Worm (Caenorhabditis elegans) whole organism, L1 larva: ENCODE measurements around the gene cyp-33A1.
"Not testable (repeated sequence)": the region's sequence is repeated elsewhere in the genome, so short reads cannot be mapped to it uniquely, and the experiment has no call there.

ENCODE experiments used
- C04F5.9 ChIP-seq: sonication (generic microtip); optimal IDR thresholded peaks from 2 replicates; lab custom pipeline; 2016; ENCODE audit warnings: missing genetic modification characterization, missing compliant biosample characterization
- C16A3.4 ChIP-seq: fragments of 150-350 bp; optimal IDR thresholded peaks from 2 replicates; lab custom pipeline; 2014; ENCODE audit warnings: missing biosample characterization, missing genetic modification characterization
- F16B12.6 ChIP-seq: fragments of 150-350 bp; optimal IDR thresholded peaks from 2 replicates; lab custom pipeline; 2014; ENCODE audit warnings: missing biosample characterization, missing genetic modification characterization
- aha-1 ChIP-seq: fragments of 150-350 bp; optimal IDR thresholded peaks from 2 replicates; lab custom pipeline; 2014; ENCODE audit warnings: missing biosample characterization, missing genetic modification characterization
- alr-1 ChIP-seq: fragments of 200-800 bp; sonication (Bioruptor generic); optimal IDR thresholded peaks from 2 replicates; lab custom pipeline; 2018; ENCODE audit warnings: borderline replicate concordance, mild to moderate bottlenecking, missing genetic modification characterization, missing compliant biosample characterization
- aly-2 ChIP-seq: fragments of 150-350 bp; optimal IDR thresholded peaks from 2 replicates; lab custom pipeline; 2014; ENCODE audit warnings: missing biosample characterization, missing genetic modification characterization
- ceh-8 ChIP-seq: fragments of 200-800 bp; sonication (Bioruptor generic); optimal IDR thresholded peaks from 2 replicates; lab custom pipeline; 2018; ENCODE audit warnings: mild to moderate bottlenecking, missing genetic modification characterization, moderate library complexity, missing compliant biosample characterization
- ceh-82 ChIP-seq, 3 experiments: fragments of 150-350 bp in 1 of 3; sonication (generic microtip) in 2 of 3; optimal IDR thresholded peaks; 2 replicates each; lab custom pipeline; 2014 to 2017; ENCODE audit warnings: missing biosample characterization in 3 of 3, missing genetic modification characterization in 3 of 3
- ceh-88 ChIP-seq: fragments of 200-800 bp; sonication (Bioruptor generic); IDR thresholded peaks from 2 replicates; pipeline ENCODE4 v1.3.6; 2022; ENCODE audit warnings: missing genetic modification characterization, missing compliant biosample characterization
- ceh-90 ChIP-seq: sonication (generic microtip); optimal IDR thresholded peaks from 2 replicates; lab custom pipeline; 2016; ENCODE audit warnings: missing genetic modification characterization, missing compliant biosample characterization
- egl-27 ChIP-seq, 2 experiments: fragments of 150-350 bp in 1 of 2; sonication (generic microtip); optimal IDR thresholded peaks; 3 replicates each; lab custom pipeline; 2017 to 2018; ENCODE audit warnings: missing biosample characterization in 2 of 2, missing genetic modification characterization in 2 of 2, missing genetic modification reagents in 2 of 2
- elt-2 ChIP-seq: sonication (generic microtip); optimal IDR thresholded peaks from 2 replicates; lab custom pipeline; 2016; ENCODE audit warnings: missing genetic modification characterization, mild to moderate bottlenecking, inconsistent platforms, missing compliant biosample characterization, missing genetic modification reagents
- ets-5 ChIP-seq: fragments of 200-800 bp; sonication (Bioruptor generic); IDR thresholded peaks from 2 replicates; pipeline ENCODE4 v1.3.6; 2022; ENCODE audit warnings: missing genetic modification characterization, missing compliant biosample characterization
- fkh-10 ChIP-seq: sonication (generic microtip); optimal IDR thresholded peaks from 2 replicates; lab custom pipeline; 2017; ENCODE audit warnings: missing biosample characterization, missing genetic modification reagents, missing genetic modification characterization
- grh-1 ChIP-seq: fragments of 200-800 bp; sonication (Bioruptor generic); IDR thresholded peaks from 2 replicates; pipeline ENCODE4 v1.3.6; 2022; ENCODE audit warnings: missing genetic modification reagents, missing genetic modification characterization, missing compliant biosample characterization
- isw-1 ChIP-seq: fragments of 200-800 bp; sonication (Bioruptor generic); IDR thresholded peaks from 2 replicates; pipeline ENCODE4 v1.3.6; 2022; ENCODE audit warnings: missing genetic modification characterization, missing compliant biosample characterization
- lin-13 ChIP-seq: fragments of 150-350 bp; optimal IDR thresholded peaks from 2 replicates; lab custom pipeline; 2014; ENCODE audit warnings: missing biosample characterization, missing genetic modification reagents, missing genetic modification characterization
- lin-35 ChIP-seq, 2 experiments: fragments of 150-350 bp; optimal IDR thresholded peaks; 2 replicates each; lab custom pipeline; 2014; ENCODE audit warnings: missing biosample characterization in 2 of 2, missing genetic modification characterization in 2 of 2, missing genetic modification reagents in 2 of 2
- lsy-2 ChIP-seq, 2 experiments: fragments of 150-350 bp; optimal IDR thresholded peaks; 2 replicates each; lab custom pipeline; 2014; ENCODE audit warnings: missing biosample characterization in 2 of 2, missing genetic modification characterization in 2 of 2
- mdl-1 ChIP-seq, 2 experiments: fragments of 150-350 bp; optimal IDR thresholded peaks; 2 replicates each; lab custom pipeline; 2014 to 2017; ENCODE audit warnings: missing biosample characterization in 2 of 2, missing genetic modification characterization in 2 of 2, inconsistent platforms in 1 of 2
- nhr-11 ChIP-seq: fragments of 150-350 bp; optimal IDR thresholded peaks from 2 replicates; lab custom pipeline; 2014; ENCODE audit warnings: missing biosample characterization, missing genetic modification characterization
- nhr-12 ChIP-seq: sonication (generic microtip); optimal IDR thresholded peaks from 2 replicates; lab custom pipeline; 2017; ENCODE audit warnings: missing biosample characterization, missing genetic modification characterization
- nhr-20 ChIP-seq: sonication (generic microtip); optimal IDR thresholded peaks from 2 replicates; lab custom pipeline; 2016; ENCODE audit warnings: mild to moderate bottlenecking, missing genetic modification characterization, missing compliant biosample characterization
- nhr-28 ChIP-seq: fragments of 150-350 bp; optimal IDR thresholded peaks from 2 replicates; lab custom pipeline; 2014; ENCODE audit warnings: missing biosample characterization, missing genetic modification characterization
- nhr-47 ChIP-seq: sonication (generic microtip); optimal IDR thresholded peaks from 2 replicates; lab custom pipeline; 2016; ENCODE audit warnings: mild to moderate bottlenecking, missing genetic modification characterization, moderate library complexity, missing compliant biosample characterization
- nhr-84 ChIP-seq: sonication (generic microtip); optimal IDR thresholded peaks from 2 replicates; lab custom pipeline; 2017; ENCODE audit warnings: missing biosample characterization, missing genetic modification characterization
- pag-3 ChIP-seq: sonication (generic microtip); optimal IDR thresholded peaks from 2 replicates; lab custom pipeline; 2017; ENCODE audit warnings: missing genetic modification characterization, mild to moderate bottlenecking, missing compliant biosample characterization, antibody characterized with exemption, borderline replicate concordance; ENCODE audit not compliant: insufficient read depth
- snpc-4 ChIP-seq: fragments of 150-350 bp; optimal IDR thresholded peaks from 2 replicates; lab custom pipeline; 2014; ENCODE audit warnings: missing biosample characterization, missing genetic modification characterization
- tbx-2 ChIP-seq: sonication (generic microtip); optimal IDR thresholded peaks from 2 replicates; lab custom pipeline; 2016; ENCODE audit warnings: missing genetic modification characterization, missing compliant biosample characterization
- unc-86 ChIP-seq: sonication (generic microtip); optimal IDR thresholded peaks from 2 replicates; lab custom pipeline; 2016; ENCODE audit warnings: missing genetic modification characterization, missing compliant biosample characterization
- unc-98 ChIP-seq: fragments of 200-800 bp; sonication (Bioruptor generic); IDR thresholded peaks from 2 replicates; pipeline ENCODE4 v1.3.6; 2022; ENCODE audit warnings: missing genetic modification characterization, missing compliant biosample characterization
- vab-15 ChIP-seq: sonication (generic microtip); optimal IDR thresholded peaks from 2 replicates; lab custom pipeline; 2017; ENCODE audit warnings: missing genotype, mild to moderate bottlenecking, missing genetic modification characterization, missing compliant biosample characterization
- zag-1 ChIP-seq: fragments of 150-350 bp; optimal IDR thresholded peaks from 2 replicates; lab custom pipeline; 2014; ENCODE audit warnings: missing biosample characterization, missing genetic modification characterization

cyp-33A1 gene

DNA sequence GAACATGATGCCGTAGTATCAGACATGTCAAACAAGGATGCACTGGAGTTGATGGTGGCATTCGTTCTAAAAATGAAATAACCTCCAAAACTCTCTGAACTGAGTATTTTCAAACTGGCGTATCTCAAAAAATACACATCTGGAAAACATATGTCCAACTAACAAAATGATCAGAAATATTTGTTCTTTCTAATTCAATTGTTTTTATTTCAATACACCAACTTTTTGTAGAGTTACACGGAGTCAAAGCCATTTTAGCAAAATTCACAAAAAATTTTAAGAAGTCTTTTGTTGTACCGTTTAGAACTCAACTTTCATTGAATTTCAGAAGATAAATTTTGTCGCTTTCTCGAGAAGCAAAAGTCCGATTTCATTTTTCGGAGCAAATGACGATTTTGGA is 22.3 kb upstream of the cyp-33A1 start, which contains the start of gene srsx-40:
srsx-40 (minus strand) TSS at position 101 of the 400 bp plus-strand sequence.
- TF ChIP-seq unc-86 (tag; lab: Kevin White, UChicago); ceh-8 (GFP tag; lab: Kevin White, UChicago); alr-1 (tag; lab: Kevin White, UChicago): not testable (repeated sequence)

DNA sequence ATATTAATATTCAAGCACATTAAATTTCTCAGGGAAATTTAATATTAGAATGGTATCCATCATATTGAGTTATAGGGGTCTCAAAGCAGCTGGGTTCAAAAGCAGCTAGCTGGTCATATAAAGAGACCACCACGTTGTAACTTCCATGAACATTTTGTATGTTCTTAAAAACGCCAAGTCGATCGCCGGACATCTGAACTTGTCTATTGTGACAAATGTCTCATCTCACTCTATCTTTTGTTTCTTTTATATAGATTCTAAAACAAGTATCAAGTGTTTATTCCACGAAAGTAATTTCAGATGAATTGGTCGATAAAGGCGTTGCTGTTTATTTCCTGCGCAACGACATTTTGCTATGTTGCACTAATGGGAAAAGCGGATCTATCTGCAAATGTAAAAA is 15.6 kb upstream of the cyp-33A1 start, which contains the start of gene ZK105.3:
ZK105.3 (plus strand) TSS at position 301 of the 400 bp plus-strand sequence.
- TF ChIP-seq elt-2 (tag; lab: Kevin White, UChicago) (no peak), lin-35 (GFP tag; optimal IDR thresholded peaks at IDR 0.05; lab: Kevin White, UChicago) (no peak)

DNA sequence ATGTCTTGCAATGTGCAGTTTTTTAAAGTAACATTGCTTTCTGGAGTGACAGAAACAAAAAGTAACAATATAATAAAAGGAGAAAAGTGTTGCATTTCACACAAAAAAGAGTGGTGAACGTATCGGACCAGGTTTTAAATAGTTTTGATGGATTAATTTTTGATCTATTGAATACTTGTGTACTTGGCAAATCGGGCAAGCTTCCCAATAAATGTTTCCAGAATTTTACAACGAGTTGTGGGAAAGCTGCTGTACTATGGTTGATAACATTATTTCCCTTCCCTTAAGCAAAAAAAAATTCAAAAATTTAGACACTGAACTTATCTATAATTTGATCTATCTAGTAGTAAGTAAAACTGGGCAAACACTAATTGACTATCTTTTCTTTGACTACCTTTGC is 12.1 kb upstream of the cyp-33A1 start, which contains the start of gene C12D5.10:
C12D5.10 (minus strand) TSS at position 101 of the 400 bp plus-strand sequence.
- TF ChIP-seq F16B12.6 (no peak), mdl-1 (tag; optimal IDR thresholded peaks at IDR 0.05; lab: Kevin White, UChicago) (no peak), isw-1 (GFP tag; lab: Robert Waterston, UW) (no peak), vab-15 (tag; lab: Kevin White, UChicago) (no peak), ets-5 (GFP tag; lab: Robert Waterston, UW) (no peak), ceh-90 (tag; lab: Kevin White, UChicago) (no peak), unc-86 (tag; lab: Kevin White, UChicago) (no peak), snpc-4 (tag; lab: Kevin White, UChicago) (no peak), lin-13 (GFP tag; lab: Kevin White, UChicago) (no peak), ceh-88 (GFP tag; lab: Robert Waterston, UW) (no peak), grh-1 (GFP tag; lab: Robert Waterston, UW) (no peak)

DNA sequence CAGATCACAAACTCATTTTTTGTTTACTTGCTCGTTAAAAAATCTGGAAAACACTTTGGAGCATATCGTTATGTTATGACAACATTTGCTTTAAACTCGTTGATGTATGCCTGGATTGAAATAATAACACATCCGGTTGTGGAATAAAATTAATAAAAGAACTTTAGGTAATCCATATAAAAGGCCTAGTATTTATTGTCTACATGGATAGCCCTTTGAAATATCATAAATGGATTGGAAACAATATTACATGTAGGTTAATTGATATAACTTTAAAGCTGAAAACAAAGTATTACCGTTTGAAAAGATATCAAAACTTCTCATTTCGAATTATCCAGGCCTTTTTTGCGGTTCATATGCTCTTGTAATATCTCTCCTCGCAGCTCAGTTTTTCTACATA is 9.4 kb upstream of the cyp-33A1 start:
- TF ChIP-seq aly-2 (tag; lab: Kevin White, UChicago) = no peak
- TF ChIP-seq fkh-10 = no peak
- no peak for TF ChIP-seq tbx-2 (tag; lab: Kevin White, UChicago)
- TF ChIP-seq nhr-20 (tag; lab: Kevin White, UChicago) = no peak
- no peak for TF ChIP-seq unc-98 (GFP tag; lab: Robert Waterston, UW)
- TF ChIP-seq C04F5.9 = no peak
- no peak for TF ChIP-seq mdl-1 (tag; optimal IDR thresholded peaks at IDR 0.05; lab: Kevin White, UChicago)
- TF ChIP-seq nhr-11 (tag; lab: Kevin White, UChicago) = no peak
- TF ChIP-seq lin-35 (GFP tag; optimal IDR thresholded peaks at IDR 0.05; lab: Kevin White, UChicago) = no peak
- TF ChIP-seq lsy-2 (tag; optimal IDR thresholded peaks at IDR 0.05; lab: Kevin White, UChicago) = no peak
- TF ChIP-seq grh-1 (GFP tag; lab: Robert Waterston, UW) = no peak
- no peak for TF ChIP-seq aha-1

DNA sequence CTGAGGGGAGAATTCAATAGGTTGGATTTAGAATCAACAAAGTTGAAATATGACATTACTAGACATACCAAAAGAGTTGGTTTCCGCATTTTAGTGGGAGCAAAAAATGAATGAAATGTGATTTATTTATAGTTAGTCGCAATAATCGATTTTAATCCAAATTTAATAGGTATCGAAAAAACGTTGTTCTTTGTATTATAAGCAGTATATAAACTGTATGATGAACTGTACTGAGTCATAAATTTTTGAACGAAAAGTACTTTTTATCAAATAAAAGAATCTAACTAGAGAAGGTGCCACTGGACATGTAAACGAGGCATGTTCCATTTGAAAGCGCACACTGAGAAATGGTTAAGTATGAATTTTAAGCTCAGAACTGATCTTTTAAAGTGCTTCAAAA is 8.6 kb upstream of the cyp-33A1 start, which contains the start of gene C12D5.9:
C12D5.9 (minus strand) TSS at position 101 of the 400 bp plus-strand sequence.
- TF ChIP-seq nhr-28 (no peak), nhr-47 (tag; lab: Kevin White, UChicago) (no peak), zag-1 (tag; lab: Kevin White, UChicago) (no peak), nhr-84 (no peak), isw-1 (GFP tag; lab: Robert Waterston, UW) (no peak), nhr-12 (tag; lab: Kevin White, UChicago) (no peak), C16A3.4 (tag; lab: Kevin White, UChicago) (no peak), snpc-4 (tag; lab: Kevin White, UChicago) (no peak), egl-27 (tag; optimal IDR thresholded peaks at IDR 0.05; lab: Kevin White, UChicago) (no peak), pag-3 (tag; lab: Kevin White, UChicago) (no peak), ceh-82 (tag; optimal IDR thresholded peaks at IDR 0.05; lab: Kevin White, UChicago) (no peak)
- TF ChIP-seq, all 84 proteins: peak for 0
